Worm (Caenorhabditis elegans): ENCODE measurements around the gene F14F9.2.

Gene F14F9.2

DNA sequence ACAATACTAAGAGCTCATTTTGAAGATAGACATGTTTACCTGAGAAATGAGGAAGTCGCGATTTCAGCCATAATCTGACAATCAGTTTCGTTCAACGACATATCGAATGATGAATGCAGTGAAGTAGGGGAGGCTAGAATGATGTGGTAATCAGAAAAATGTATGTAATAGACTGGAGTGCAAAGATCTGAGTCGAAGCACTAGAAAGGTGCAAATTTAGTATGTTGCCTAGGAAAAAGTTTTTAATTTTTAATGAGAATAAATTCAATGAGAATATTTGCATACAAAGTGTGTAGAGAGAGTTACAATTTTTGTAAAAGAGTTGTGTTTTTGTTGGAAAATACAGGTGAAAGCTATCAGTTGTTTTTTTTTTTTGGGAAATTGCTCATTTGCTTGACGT lies 39.7 kb upstream of the F14F9.2 start, which contains the start of gene srab-2:
Gene srab-2 (minus strand): TSS at position 101 of the 400 bp plus-strand sequence.
- TF ChIP-seq lag-1 (GFP tag; IDR thresholded peaks at IDR 0.05), result no peak
- no peak for TF ChIP-seq F37B4.10 (GFP tag; IDR thresholded peaks at IDR 0.05)

DNA sequence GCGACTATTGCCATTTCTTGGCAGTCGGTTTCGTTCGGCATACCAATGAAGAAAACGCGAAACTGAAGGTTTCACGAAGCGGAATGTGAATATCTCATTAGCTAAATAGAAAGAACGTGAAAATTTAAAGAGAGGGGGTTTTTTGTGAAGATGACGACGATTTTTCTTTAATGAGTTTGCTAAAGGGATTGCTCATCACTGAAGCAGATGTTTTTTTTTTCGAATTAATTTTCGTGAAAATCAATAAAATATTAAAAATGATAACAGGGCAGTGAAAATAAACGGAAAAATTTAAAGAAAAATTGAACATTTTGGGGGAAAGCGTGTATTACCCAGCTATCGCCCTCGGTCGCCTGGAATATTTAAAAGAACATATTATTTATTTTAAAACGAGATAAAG lies 36.8 kb upstream of the F14F9.2 start, which contains the start of gene srab-3:
Gene srab-3 (minus strand): TSS at position 101 of the 400 bp plus-strand sequence.
- TF ChIP-seq him-1 (tag; optimal IDR thresholded peaks at IDR 0.05) (no peak), C17E4.6 (GFP tag; IDR thresholded peaks at IDR 0.05) (no peak), K11D2.4 (GFP tag; IDR thresholded peaks at IDR 0.05) (no peak), F10E7.11 (tag; optimal IDR thresholded peaks at IDR 0.05) (no peak), dpl-1 (GFP tag; optimal IDR thresholded peaks at IDR 0.05) (no peak), fkh-3 (tag; optimal IDR thresholded peaks at IDR 0.05) (no peak), madf-10 (tag; optimal IDR thresholded peaks at IDR 0.05) (no peak), mcd-1 (GFP tag; IDR thresholded peaks at IDR 0.05) (no peak), madf-6 (GFP tag; IDR thresholded peaks at IDR 0.05) (no peak), sea-2 (GFP tag; IDR thresholded peaks at IDR 0.05) (no peak), dox-1 (GFP tag; IDR thresholded peaks at IDR 0.05) (no peak), nhr-179 (tag; optimal IDR thresholded peaks at IDR 0.05) (no peak), nfya-1 (tag; optimal IDR thresholded peaks at IDR 0.05; ENCODE audit: borderline replicate concordance, insufficient read depth) (no peak)

DNA sequence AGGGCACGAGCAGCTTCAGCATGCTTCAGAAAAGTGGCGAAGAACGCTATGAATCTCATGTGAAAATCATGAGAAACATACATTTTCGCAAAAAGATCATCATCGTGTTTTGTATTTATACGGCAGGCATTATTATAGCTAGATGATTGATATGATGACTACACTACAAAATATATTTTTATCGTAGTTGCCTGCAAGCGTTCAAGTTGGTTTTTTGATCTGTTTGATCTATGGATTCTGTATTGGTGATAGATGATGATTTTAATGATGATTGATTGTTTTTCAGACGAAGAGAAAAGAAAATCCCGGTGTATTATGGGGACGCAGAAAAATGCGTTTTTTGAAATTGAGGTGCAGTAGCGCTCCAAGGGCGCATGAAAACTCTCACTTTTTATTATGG lies 34.0 kb upstream of the F14F9.2 start, which contains the start of gene ugt-63:
Gene ugt-63 (minus strand): TSS at position 89 of the 400 bp plus-strand sequence.
- TF ChIP-seq madf-3 (GFP tag; IDR thresholded peaks at IDR 0.05) (no peak), F23B12.7 (tag; optimal IDR thresholded peaks at IDR 0.05; ENCODE audit: insufficient read depth) (no peak), ceh-58 (GFP tag; IDR thresholded peaks at IDR 0.05) (0 out of 2 replicates have a peak, but pooled peaks have one; percentile 18)

DNA sequence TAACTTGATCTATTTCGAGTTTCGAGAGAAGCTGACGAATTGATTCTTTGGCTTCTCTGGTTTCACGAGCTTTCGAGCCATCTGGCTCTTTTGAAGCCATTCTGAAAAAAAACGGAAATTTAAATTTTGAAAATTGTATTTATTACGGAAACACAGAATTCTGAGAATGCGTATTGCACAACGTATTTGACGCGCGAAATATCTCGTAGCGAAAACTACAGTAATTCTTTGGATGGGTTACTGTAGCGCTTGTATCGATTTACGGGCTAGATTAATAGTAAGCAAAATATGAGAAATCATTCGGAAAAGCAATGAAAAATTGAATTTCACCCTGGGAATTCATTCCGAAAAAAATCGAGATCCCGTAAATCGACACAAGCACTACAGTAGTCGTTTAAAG lies 31.0 kb upstream of the F14F9.2 start, which contains the start of gene C04F5.8:
Gene C04F5.8 (minus strand): TSS at position 101 of the 400 bp plus-strand sequence.
- TF ChIP-seq mxl-1 (tag; optimal IDR thresholded peaks at IDR 0.05) (no peak), ets-4 (GFP tag; optimal IDR thresholded peaks at IDR 0.05) (no peak), nhr-80 (tag; optimal IDR thresholded peaks at IDR 0.05) (no peak), lsl-1 (GFP tag; optimal IDR thresholded peaks at IDR 0.05) (peak; percentile 38)

DNA sequence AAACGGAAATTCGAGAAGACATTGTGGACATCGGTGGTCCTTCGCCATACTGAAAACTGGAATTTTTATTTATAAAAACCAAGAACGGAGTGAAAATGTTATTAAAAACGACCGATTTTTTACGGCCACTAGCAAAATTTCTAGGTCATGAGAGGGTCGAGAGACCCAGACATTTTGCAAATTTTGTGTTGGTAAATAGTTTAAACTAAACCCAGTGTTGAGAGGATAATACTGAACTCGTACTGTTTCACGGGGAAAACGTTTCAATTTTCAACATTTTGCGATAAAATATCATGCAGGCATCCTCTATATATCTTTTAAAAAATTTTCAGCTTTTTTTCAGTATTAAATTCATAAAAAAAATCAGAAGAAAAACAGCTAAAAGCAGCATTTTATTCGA lies 25.5 kb upstream of the F14F9.2 start, which contains the start of gene C04F5.9:
Gene C04F5.9 (minus strand): TSS at position 101 of the 400 bp plus-strand sequence.
- TF ChIP-seq cebp-1 (GFP tag; IDR thresholded peaks at IDR 0.05) (no peak), cebp-1 (tag; optimal IDR thresholded peaks at IDR 0.05) (no peak), F39B2.1 (GFP tag; IDR thresholded peaks at IDR 0.05) (no peak), atf-7 (tag; optimal IDR thresholded peaks at IDR 0.05) (no peak), ztf-3 (GFP tag; optimal IDR thresholded peaks at IDR 0.05) (no peak), B0336.3 (GFP tag; IDR thresholded peaks at IDR 0.05) (no peak), egrh-3 (GFP tag; IDR thresholded peaks at IDR 0.05) (no peak), dox-1 (GFP tag; IDR thresholded peaks at IDR 0.05) (no peak), egl-44 (GFP tag; IDR thresholded peaks at IDR 0.05) (no peak), rec-8 (tag; optimal IDR thresholded peaks at IDR 0.05) (no peak), attf-6 (GFP tag; IDR thresholded peaks at IDR 0.05) (no peak), ceh-79 (tag; optimal IDR thresholded peaks at IDR 0.05) (no peak), lin-54 (GFP tag; optimal IDR thresholded peaks at IDR 0.05) (no peak), K12H6.12 (tag; optimal IDR thresholded peaks at IDR 0.05) (no peak)
